Fruit fly (Drosophila melanogaster) whole organism, embryonic: ENCODE data around the gene nAChRalpha3.

Experiments used
- ATbp ChIP-seq: fragments of 200-800 bp; sonication (Bioruptor generic); optimal IDR thresholded peaks from 2 replicates; lab custom pipeline; 2017; ENCODE audit warnings: missing biosample characterization, mild to moderate bottlenecking, missing genetic modification characterization, missing genetic modification reagents
- CG10147 ChIP-seq: fragments of 200-800 bp; sonication (Bioruptor generic); optimal IDR thresholded peaks from 2 replicates; lab custom pipeline; 2019; ENCODE audit warnings: missing biosample characterization, mild to moderate bottlenecking, missing genetic modification characterization, moderate library complexity
- CG10431 ChIP-seq: fragments of 200-800 bp; sonication (Bioruptor generic); optimal IDR thresholded peaks from 3 replicates; lab custom pipeline; 2018; ENCODE audit warnings: missing biosample characterization, mild to moderate bottlenecking, missing genetic modification characterization
- CG12155 ChIP-seq: fragments of 200-800 bp; sonication (Bioruptor generic); optimal IDR thresholded peaks from 3 replicates; lab custom pipeline; 2016; ENCODE audit warnings: missing biosample characterization, missing genetic modification characterization
- CG13624 ChIP-seq: fragments of 200-800 bp; sonication (Bioruptor generic); optimal IDR thresholded peaks from 2 replicates; lab custom pipeline; 2016; ENCODE audit warnings: missing biosample characterization, missing genetic modification characterization
- CG13775 ChIP-seq: fragments of 200-800 bp; sonication (Bioruptor generic); optimal IDR thresholded peaks from 3 replicates; lab custom pipeline; 2017; ENCODE audit warnings: missing biosample characterization, mild to moderate bottlenecking, missing genetic modification characterization
- CG13894 ChIP-seq: fragments of 200-800 bp; sonication (Bioruptor generic); optimal IDR thresholded peaks from 3 replicates; lab custom pipeline; 2018; ENCODE audit warnings: missing biosample characterization, mild to moderate bottlenecking, missing genetic modification characterization, moderate library complexity
- CG14050 ChIP-seq: fragments of 200-800 bp; sonication (Bioruptor generic); IDR thresholded peaks from 3 replicates; pipeline ENCODE4 v1.3.6; 2022; ENCODE audit warnings: missing biosample characterization, missing genetic modification characterization
- CG1529 ChIP-seq: fragments of 200-800 bp; sonication (Bioruptor generic); optimal IDR thresholded peaks from 3 replicates; lab custom pipeline; 2018; ENCODE audit warnings: missing biosample characterization, missing genetic modification characterization
- CG15479 ChIP-seq: fragments of 200-800 bp; sonication (Bioruptor generic); optimal IDR thresholded peaks from 3 replicates; lab custom pipeline; 2019; ENCODE audit warnings: missing biosample characterization, mild to moderate bottlenecking, missing genetic modification characterization, moderate library complexity
- CG15696 ChIP-seq: fragments of 200-800 bp; sonication (Bioruptor generic); optimal IDR thresholded peaks from 2 replicates; lab custom pipeline; 2019; ENCODE audit warnings: missing biosample characterization, mild to moderate bottlenecking, missing genetic modification characterization, moderate library complexity
- CG1602 ChIP-seq: fragments of 200-800 bp; sonication (Bioruptor generic); optimal IDR thresholded peaks from 3 replicates; lab custom pipeline; 2016; ENCODE audit warnings: missing biosample characterization, missing genetic modification characterization
- CG17829 ChIP-seq: fragments of 200-800 bp; optimal IDR thresholded peaks from 2 replicates; lab custom pipeline; 2019; ENCODE audit warnings: missing biosample characterization, mild to moderate bottlenecking, missing genetic modification characterization, moderate library complexity
- CG2129 ChIP-seq: fragments of 200-800 bp; sonication (Bioruptor generic); IDR thresholded peaks from 2 replicates; pipeline ENCODE4 v1.3.6; 2022; ENCODE audit warnings: missing biosample characterization, missing genetic modification characterization; ENCODE audit not compliant: partially characterized antibody
- CG34224 ChIP-seq: fragments of 200-800 bp; sonication (Bioruptor generic); IDR thresholded peaks from 3 replicates; pipeline ENCODE4 v1.3.6; 2022; ENCODE audit warnings: missing biosample characterization, missing genetic modification characterization; ENCODE audit not compliant: partially characterized antibody
- CG3726 ChIP-seq: fragments of 200-800 bp; sonication (Bioruptor generic); IDR thresholded peaks from 3 replicates; pipeline ENCODE4, ENCODE4 v1.3.6; 2022; ENCODE audit warnings: missing biosample characterization, missing genetic modification characterization
- CG4360 ChIP-seq: fragments of 200-800 bp; sonication (Bioruptor generic); IDR thresholded peaks from 2 replicates; pipeline ENCODE4 v1.3.6; 2022; ENCODE audit warnings: missing biosample characterization, missing genetic modification characterization
- CG6765 ChIP-seq: fragments of 200-800 bp; sonication (Bioruptor generic); optimal IDR thresholded peaks from 3 replicates; lab custom pipeline; 2017; ENCODE audit warnings: missing biosample characterization, mild to moderate bottlenecking, missing genetic modification characterization
- CG7372 ChIP-seq: fragments of 200-800 bp; sonication (Bioruptor generic); IDR thresholded peaks from 2 replicates; pipeline ENCODE4 v1.3.6; 2022; ENCODE audit warnings: missing biosample characterization, missing genetic modification characterization
- CG9609 ChIP-seq: fragments of 200-800 bp; sonication (Bioruptor generic); optimal IDR thresholded peaks from 3 replicates; lab custom pipeline; 2016; ENCODE audit warnings: missing biosample characterization, missing genetic modification characterization
- CG9876 ChIP-seq: fragments of 200-800 bp; sonication (Bioruptor generic); optimal IDR thresholded peaks from 2 replicates; lab custom pipeline; 2016; ENCODE audit warnings: missing biosample characterization, missing genetic modification characterization
- D19A ChIP-seq: fragments of 200-800 bp; optimal IDR thresholded peaks from 3 replicates; lab custom pipeline; 2019; ENCODE audit warnings: missing biosample characterization, mild to moderate bottlenecking, missing genetic modification characterization, moderate library complexity
- Dll ChIP-seq: fragments of 200-800 bp; sonication (Bioruptor generic); IDR thresholded peaks from 4 replicates; pipeline ENCODE4 v1.3.6; 2022; ENCODE audit warnings: missing biosample characterization, missing genetic modification characterization; ENCODE audit not compliant: partially characterized antibody
- Ets65A ChIP-seq: fragments of 200-800 bp; sonication (Bioruptor generic); peaks from one replicate; lab custom pipeline; 2016; ENCODE audit warnings: missing biosample characterization, missing genetic modification characterization
- Fer1 ChIP-seq: fragments of 200-800 bp; sonication (Bioruptor generic); optimal IDR thresholded peaks from 2 replicates; lab custom pipeline; 2017; ENCODE audit warnings: missing biosample characterization, mild to moderate bottlenecking, missing genetic modification characterization
- Hr51 ChIP-seq, 2 experiments: fragments of 200-800 bp; sonication (Bioruptor generic); optimal IDR thresholded peaks; 2 replicates in 1 of 2; 3 replicates in 1 of 2; lab custom pipeline; 2016 to 2018; ENCODE audit warnings: missing biosample characterization in 2 of 2, missing genetic modification characterization in 2 of 2, mild to moderate bottlenecking in 1 of 2, moderate library complexity in 1 of 2
- Hr78 ChIP-seq, 2 experiments: fragments of 200-800 bp in 1 of 2; fragments of >200 bp in 1 of 2; sonication (Bioruptor generic) in 1 of 2; optimal IDR thresholded peaks; 2 replicates each; lab custom pipeline; 2017 to 2019; ENCODE audit warnings: missing biosample characterization in 2 of 2, missing genetic modification characterization in 2 of 2, mild to moderate bottlenecking in 1 of 2, moderate library complexity in 1 of 2
- Sry-β ChIP-seq: fragments of 200-800 bp; sonication (Bioruptor generic); optimal IDR thresholded peaks from 2 replicates; lab custom pipeline; 2018; ENCODE audit warnings: missing biosample characterization, mild to moderate bottlenecking, missing genetic modification characterization, moderate library complexity
- Usf ChIP-seq: fragments of 200-800 bp; sonication (Bioruptor generic); optimal IDR thresholded peaks from 2 replicates; lab custom pipeline; 2017; ENCODE audit warnings: missing genotype, missing biosample characterization, missing genetic modification characterization
- btn ChIP-seq: fragments of 200-800 bp; sonication (Bioruptor generic); optimal IDR thresholded peaks from 2 replicates; lab custom pipeline; 2016; ENCODE audit warnings: missing biosample characterization, missing genetic modification characterization
- dimm ChIP-seq: fragments of 200-800 bp; sonication (Bioruptor generic); IDR thresholded peaks from 2 replicates; pipeline ENCODE4 v1.3.6; 2022; ENCODE audit warnings: missing biosample characterization, missing genetic modification characterization
- grau ChIP-seq: fragments of 200-800 bp; optimal IDR thresholded peaks from 3 replicates; lab custom pipeline; 2019; ENCODE audit warnings: missing biosample characterization, mild to moderate bottlenecking, missing genetic modification characterization, moderate library complexity
- ind ChIP-seq: fragments of 200-800 bp; sonication (Bioruptor generic); optimal IDR thresholded peaks from 3 replicates; lab custom pipeline; 2016; ENCODE audit warnings: missing biosample characterization, missing genetic modification characterization
- lab ChIP-seq: fragments of 200-800 bp; sonication (Bioruptor generic); optimal IDR thresholded peaks from 3 replicates; lab custom pipeline; 2017; ENCODE audit warnings: missing biosample characterization, missing genetic modification characterization, mild to moderate bottlenecking, moderate library complexity, missing genetic modification reagents
- mam ChIP-seq: fragments of 200-800 bp; sonication (Bioruptor generic); optimal IDR thresholded peaks from 3 replicates; lab custom pipeline; 2016; ENCODE audit warnings: missing biosample characterization, missing genetic modification characterization
- org-1 ChIP-seq: fragments of 200-800 bp; sonication (Bioruptor generic); optimal IDR thresholded peaks from 2 replicates; lab custom pipeline; 2017; ENCODE audit warnings: missing biosample characterization, missing genetic modification characterization
- pan ChIP-seq, 4 experiments: fragments of >200 bp in 3 of 4; fragments of 200-800 bp in 1 of 4; sonication (Bioruptor generic) in 1 of 4; optimal IDR thresholded peaks in 3 of 4; IDR thresholded peaks in 1 of 4; 2 replicates each; pipeline versions ENCODE4 v1.3.6 to Lab custom; 2017 to 2022; ENCODE audit warnings: missing biosample characterization in 2 of 4, missing genetic modification characterization in 2 of 4, mixed read lengths in 1 of 4
- peb ChIP-seq: fragments of 200-800 bp; sonication (Bioruptor generic); IDR thresholded peaks from 2 replicates; pipeline ENCODE4 v1.3.6; 2022; ENCODE audit warnings: missing biosample characterization, missing genetic modification characterization
- prd ChIP-seq, 3 experiments: fragments of >200 bp in 2 of 3; fragments of 200-800 bp in 1 of 3; sonication (Bioruptor generic) in 1 of 3; optimal IDR thresholded peaks in 2 of 3; IDR thresholded peaks in 1 of 3; 2 replicates in 2 of 3; 3 replicates in 1 of 3; pipeline versions ENCODE4 v1.3.6 to Lab custom; 2017 to 2022; ENCODE audit warnings: missing biosample characterization in 1 of 3, missing genetic modification characterization in 1 of 3
- rib ChIP-seq: fragments of 200-800 bp; sonication (Bioruptor generic); IDR thresholded peaks from 2 replicates; pipeline ENCODE4 v1.3.6; 2022; ENCODE audit warnings: missing biosample characterization, missing genetic modification characterization
- slp2 ChIP-seq: fragments of 200-800 bp; sonication (Bioruptor generic); optimal IDR thresholded peaks from 2 replicates; lab custom pipeline; 2016; ENCODE audit warnings: missing biosample characterization, missing genetic modification characterization
- sob ChIP-seq: fragments of 200-800 bp; sonication (Bioruptor generic); IDR thresholded peaks from 2 replicates; pipeline ENCODE4 v1.3.6; 2022; ENCODE audit warnings: missing biosample characterization, missing genetic modification characterization
- tap ChIP-seq: fragments of 200-800 bp; optimal IDR thresholded peaks from 3 replicates; lab custom pipeline; 2019; ENCODE audit warnings: missing biosample characterization, mild to moderate bottlenecking, missing genetic modification characterization, moderate library complexity
- tll ChIP-seq, 2 experiments: fragments of 200-800 bp in 1 of 2; fragments of >200 bp in 1 of 2; sonication (Bioruptor generic) in 1 of 2; optimal IDR thresholded peaks; 2 replicates each; lab custom pipeline; 2017 to 2019; ENCODE audit warnings: missing biosample characterization in 2 of 2, missing genetic modification characterization in 2 of 2, mild to moderate bottlenecking in 1 of 2, moderate library complexity in 1 of 2
- trem ChIP-seq: fragments of 200-800 bp; optimal IDR thresholded peaks from 3 replicates; lab custom pipeline; 2019; ENCODE audit warnings: missing biosample characterization, mild to moderate bottlenecking, missing genetic modification characterization, moderate library complexity
- vvl ChIP-seq: fragments of 200-800 bp; sonication (Bioruptor generic); IDR thresholded peaks from 2 replicates; pipeline ENCODE4 v1.3.6; 2022; ENCODE audit warnings: missing biosample characterization, missing genetic modification characterization
- zfh1 ChIP-seq: fragments of 200-800 bp; sonication (Bioruptor generic); IDR thresholded peaks from 3 replicates; pipeline ENCODE4 v1.3.6; 2022; ENCODE audit warnings: missing biosample characterization, missing genetic modification characterization

nAChRalpha3 gene

DNA sequence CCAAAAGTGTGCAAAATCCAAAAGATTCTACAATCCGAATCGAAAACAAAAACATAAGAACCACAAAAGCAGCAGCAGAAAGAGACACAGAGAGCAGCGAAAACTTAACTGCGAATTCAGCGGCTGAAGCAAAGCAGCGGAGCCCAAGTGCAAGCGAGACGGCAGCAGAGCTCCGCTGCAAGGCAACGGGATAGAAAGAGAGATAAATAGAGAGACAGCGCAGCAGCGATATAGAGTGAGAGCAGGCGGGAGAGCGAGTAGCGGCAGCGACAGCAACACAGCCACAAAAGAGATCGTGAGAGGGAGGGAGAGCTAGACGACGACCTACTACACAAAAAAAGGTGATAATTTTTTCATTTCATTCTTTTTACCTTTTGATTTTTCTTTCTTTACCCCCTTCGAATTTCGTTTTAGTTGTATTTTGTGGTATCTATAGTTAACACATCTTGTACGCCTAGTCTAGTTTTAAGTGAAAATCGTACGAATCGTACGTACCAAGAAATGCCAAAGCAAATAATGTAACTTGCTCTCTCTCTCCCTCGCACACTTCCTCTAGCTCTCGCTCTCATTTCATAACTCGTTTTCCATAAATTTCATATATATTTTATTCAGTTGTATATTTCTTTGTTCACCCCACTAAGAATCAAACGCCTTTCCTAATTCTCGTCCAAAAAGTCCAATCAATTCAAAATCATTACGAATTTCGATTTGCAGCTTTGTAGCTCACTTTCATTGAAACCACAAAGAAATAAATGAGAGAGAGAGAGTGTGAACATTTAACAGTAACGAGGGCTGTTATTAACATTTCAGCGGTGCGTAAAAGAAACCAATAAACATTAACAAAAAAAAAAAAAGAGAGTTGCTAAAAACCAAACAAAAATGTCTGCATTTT is 43.6 kb upstream of the nAChRalpha3 start (continued):
- TF ChIP-seq Fer1 (GFP tag; lab: Kevin White, UChicago) = no peak
- TF ChIP-seq CG34224 = no peak
- no peak for TF ChIP-seq CG1602 (GFP tag; lab: Kevin White, UChicago)
- TF ChIP-seq CG7372 = no peak
- TF ChIP-seq ind (GFP tag; lab: Kevin White, UChicago) = no peak
- TF ChIP-seq Ets65A (GFP tag; lab: Kevin White, UChicago) = no peak
- no peak for TF ChIP-seq mam (GFP tag; lab: Kevin White, UChicago)
- TF ChIP-seq CG12155 (GFP tag; lab: Kevin White, UChicago) = no peak
- TF ChIP-seq tll (GFP tag; optimal IDR thresholded peaks at IDR 0.05; lab: Kevin White, UChicago) = no peak
- TF ChIP-seq Dll (GFP tag; lab: Robert Waterston, UW) = no peak
- no peak for TF ChIP-seq lab (GFP tag; lab: Kevin White, UChicago)
- TF ChIP-seq CG15696 = no peak
- no peak for TF ChIP-seq CG13624 (GFP tag; lab: Kevin White, UChicago)
- no peak for TF ChIP-seq Hr78 (GFP tag; optimal IDR thresholded peaks at IDR 0.05; lab: Kevin White, UChicago)
- TF ChIP-seq Hr51 (GFP tag; optimal IDR thresholded peaks at IDR 0.05; lab: Kevin White, UChicago) = no peak
- no peak for TF ChIP-seq Usf
- no peak for TF ChIP-seq tap (tag; lab: Kevin White, UChicago)
- no peak for TF ChIP-seq CG10431
- TF ChIP-seq pan (optimal IDR thresholded peaks at IDR 0.05; lab: Kevin White, UChicago) = no peak
- no peak for TF ChIP-seq pan (GFP tag; optimal IDR thresholded peaks at IDR 0.05 in 1 of 2, IDR thresholded peaks at IDR 0.05 in 1 of 2)
- TF ChIP-seq CG2129 (GFP tag; lab: Robert Waterston, UW) = no peak
- TF ChIP-seq CG15479 (GFP tag; lab: Kevin White, UChicago) = no peak
- TF ChIP-seq rib (GFP tag; lab: Robert Waterston, UW) = peak; percentile 48; the same call in 1 of the 2 replicates
- TF ChIP-seq CG6765 (GFP tag; lab: Kevin White, UChicago) = no peak
- TF ChIP-seq CG3726 (GFP tag; lab: Robert Waterston, UW) = no peak
- TF ChIP-seq CG17829 (tag; lab: Kevin White, UChicago) = no peak
- no peak for TF ChIP-seq ATbp
- no peak for TF ChIP-seq CG9609 (GFP tag; lab: Kevin White, UChicago)
- no peak for TF ChIP-seq CG9876 (GFP tag; lab: Kevin White, UChicago)
- no peak for TF ChIP-seq D19A (tag; lab: Kevin White, UChicago)
- no peak for TF ChIP-seq dimm (GFP tag; lab: Robert Waterston, UW)
- peak; percentile 22 for TF ChIP-seq vvl (GFP tag; lab: Robert Waterston, UW)
- TF ChIP-seq CG14050 = no peak
- TF ChIP-seq prd (optimal IDR thresholded peaks at IDR 0.05; lab: Kevin White, UChicago) = no peak
- TF ChIP-seq prd (GFP tag; IDR thresholded peaks at IDR 0.05; lab: Robert Waterston, UW) = no peak
- TF ChIP-seq grau = no peak
- TF ChIP-seq CG1529 (GFP tag; lab: Kevin White, UChicago) = no peak
- TF ChIP-seq CG13775 (GFP tag; lab: Kevin White, UChicago) = no peak
- no peak for TF ChIP-seq org-1
- peak; percentile 10; the same call in 1 of the 2 replicates for TF ChIP-seq sob (GFP tag; lab: Robert Waterston, UW)
- no peak for TF ChIP-seq CG10147 (GFP tag; lab: Kevin White, UChicago)
- no peak for TF ChIP-seq Sry-β (GFP tag; lab: Kevin White, UChicago)
- peak; percentile 29; the same call in 1 of the 2 replicates for TF ChIP-seq CG4360 (GFP tag; lab: Robert Waterston, UW)
- TF ChIP-seq btn = no peak
- TF ChIP-seq CG13894 (tag; lab: Kevin White, UChicago) = no peak
- TF ChIP-seq zfh1 (GFP tag; lab: Robert Waterston, UW) = no peak
- TF ChIP-seq trem = no peak
- no peak for TF ChIP-seq slp2 (GFP tag; lab: Kevin White, UChicago)
- TF ChIP-seq peb (GFP tag; lab: Robert Waterston, UW) = no peak
